Fruit fly (Drosophila melanogaster): ENCODE results near the gene CG13972.

Gene CG13972

dm6 chr3R:27517157-27517556 is at the start of gene CG13972:
TSS of gene CG13972 (minus strand) at chr3R:27517257.
- TF ChIP-seq Ets65A (GFP tag) (peak; percentile 88), chif (GFP tag; optimal IDR thresholded peaks at IDR 0.05) (no peak)

dm6 chr3R:27561114-27561513 is 44.1 kb upstream of the CG13972 start, which contains the start of gene CG5646:
TSS of gene CG5646 (minus strand) at chr3R:27561319.
- TF ChIP-seq Ets97D (GFP tag; optimal IDR thresholded peaks at IDR 0.05) (no peak), Myb (GFP tag; optimal IDR thresholded peaks at IDR 0.05) (peak; percentile 63), zfh2 (GFP tag; optimal IDR thresholded peaks at IDR 0.05) (no peak), insv (GFP tag; optimal IDR thresholded peaks at IDR 0.05) (no peak), zfh1 (GFP tag; IDR thresholded peaks at IDR 0.05) (no peak), Ets65A (GFP tag) (peak; percentile 42), CG17361 (GFP tag; IDR thresholded peaks at IDR 0.05) (no peak), CG10431 (GFP tag; optimal IDR thresholded peaks at IDR 0.05) (no peak), CG15479 (GFP tag; optimal IDR thresholded peaks at IDR 0.05) (no peak), chinmo (GFP tag; IDR thresholded peaks at IDR 0.05; ENCODE audit: partially characterized antibody) (0 out of 4 replicates have a peak, but pooled peaks have one; percentile 45), Ada2b (GFP tag; IDR thresholded peaks at IDR 0.05) (no peak), sens (GFP tag) (no peak), Fer2 (tag; optimal IDR thresholded peaks at IDR 0.05) (no peak), CoRest (tag; optimal IDR thresholded peaks at IDR 0.05) (no peak), CG2199 (GFP tag; IDR thresholded peaks at IDR 0.05) (0 out of 3 replicates have a peak, but pooled peaks have one; percentile 39), Hr78 (GFP tag; optimal IDR thresholded peaks at IDR 0.05) (no peak), Mad (GFP tag; optimal IDR thresholded peaks at IDR 0.05) (no peak), CG11723 (GFP tag; optimal IDR thresholded peaks at IDR 0.05) (no peak), kni (GFP tag; optimal IDR thresholded peaks at IDR 0.05) (no peak), Ravus (GFP tag; IDR thresholded peaks at IDR 0.05) (no peak), hth (optimal IDR thresholded peaks at IDR 0.05) (no peak), H15 (GFP tag; IDR thresholded peaks at IDR 0.05) (0 out of 3 replicates have a peak, but pooled peaks have one; percentile 9), CG4360 (GFP tag; IDR thresholded peaks at IDR 0.05) (no peak), so (GFP tag; IDR thresholded peaks at IDR 0.05) (no peak), CG32532 (GFP tag; IDR thresholded peaks at IDR 0.05) (no peak), CG4820 (GFP tag; optimal IDR thresholded peaks at IDR 0.05) (no peak), klu (GFP tag; IDR thresholded peaks at IDR 0.05) (no peak), amos (GFP tag; IDR thresholded peaks at IDR 0.05; ENCODE audit: partially characterized antibody) (no peak), CG15696 (tag; optimal IDR thresholded peaks at IDR 0.05) (no peak), ken (GFP tag; IDR thresholded peaks at IDR 0.05) (0 out of 3 replicates have a peak, but pooled peaks have one; percentile 27), nerfin-1 (tag; optimal IDR thresholded peaks at IDR 0.05) (no peak), trh (GFP tag; optimal IDR thresholded peaks at IDR 0.05) (no peak), toy (GFP tag; IDR thresholded peaks at IDR 0.05) (no peak), eyg (GFP tag; optimal IDR thresholded peaks at IDR 0.05) (no peak), grn (GFP tag; optimal IDR thresholded peaks at IDR 0.05) (no peak), Hr39 (optimal IDR thresholded peaks at IDR 0.05) (no peak), Mes4 (GFP tag; optimal IDR thresholded peaks at IDR 0.05) (no peak), nerfin-2 (GFP tag; IDR thresholded peaks at IDR 0.05; ENCODE audit: partially characterized antibody) (peak; percentile 20; the same call in 1 of the 2 replicates), dysf (GFP tag; IDR thresholded peaks at IDR 0.05) (no peak), Abd-B (GFP tag; optimal IDR thresholded peaks at IDR 0.05) (no peak), pan (optimal IDR thresholded peaks at IDR 0.05) (no peak), pan (GFP tag; optimal IDR thresholded peaks at IDR 0.05 in 1 of 2, IDR thresholded peaks at IDR 0.05 in 1 of 2) (no peak), E2f2 (GFP tag; IDR thresholded peaks at IDR 0.05) (peak; percentile 86), CG6272 (GFP tag; IDR thresholded peaks at IDR 0.05) (no peak), CG9727 (GFP tag; optimal IDR thresholded peaks at IDR 0.05) (no peak), CG12769 (tag; optimal IDR thresholded peaks at IDR 0.05) (no peak), zen (tag; optimal IDR thresholded peaks at IDR 0.05) (no peak), cwo (GFP tag; optimal IDR thresholded peaks at IDR 0.05) (no peak), CTCF (GFP tag; optimal IDR thresholded peaks at IDR 0.05) (peak; percentile 9), CG10979 (tag; optimal IDR thresholded peaks at IDR 0.05) (no peak)
